Worm (Caenorhabditis elegans) whole organism, L2 larva: ENCODE results near the gene srx-12.

Source experiments
- ama-1 ChIP-seq: fragments of 150-350 bp; optimal IDR thresholded peaks from 2 replicates; lab custom pipeline; 2018; ENCODE audit warnings: inconsistent platforms
- blmp-1 ChIP-seq: sonication (generic microtip); optimal IDR thresholded peaks from 2 replicates; lab custom pipeline; 2017; ENCODE audit warnings: missing genetic modification characterization, mild to moderate bottlenecking, missing compliant biosample characterization, antibody characterized with exemption, moderate library complexity; ENCODE audit not compliant: insufficient read depth
- mab-5 ChIP-seq: fragments of 150-350 bp; optimal IDR thresholded peaks from 2 replicates; lab custom pipeline; 2014; ENCODE audit warnings: missing biosample characterization, missing genetic modification characterization
- nhr-12 ChIP-seq: fragments of 150-350 bp; optimal IDR thresholded peaks from 2 replicates; lab custom pipeline; 2014; ENCODE audit warnings: missing biosample characterization, missing genetic modification characterization
- nhr-25 ChIP-seq: fragments of 150-350 bp; sonication (generic microtip); optimal IDR thresholded peaks from 3 replicates; lab custom pipeline; 2014; ENCODE audit warnings: missing biosample characterization, missing genetic modification characterization
- ztf-11 ChIP-seq: sonication (generic microtip); optimal IDR thresholded peaks from 2 replicates; lab custom pipeline; 2017; ENCODE audit warnings: missing biosample characterization, missing genetic modification characterization

DNA sequence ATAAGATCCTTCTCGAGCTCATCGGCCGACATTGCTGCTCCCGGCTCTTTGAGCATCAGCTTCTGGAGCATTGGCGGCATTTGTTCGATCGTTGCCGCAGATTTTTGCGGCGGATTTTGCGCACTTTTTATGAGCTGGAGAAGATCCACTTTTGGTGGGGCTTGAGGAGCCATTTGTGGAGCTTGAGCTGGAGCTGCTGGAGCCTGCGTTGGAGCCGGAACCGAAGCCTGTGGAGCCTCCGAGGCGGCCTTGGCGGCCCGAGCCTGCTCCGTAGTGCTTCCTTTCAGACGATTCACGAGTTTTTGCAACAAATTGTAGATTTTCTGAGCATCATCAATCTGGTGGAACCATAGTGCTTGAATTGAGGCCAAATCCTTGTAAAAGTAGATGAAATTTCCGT is 8.2 kb downstream of the srx-12 start:
- no peak for TF ChIP-seq ztf-11 (tag; lab: Kevin White, UChicago)
- no peak for TF ChIP-seq mab-5 (tag; lab: Kevin White, UChicago)
- TF ChIP-seq nhr-25 (tag; lab: Kevin White, UChicago): no peak
- no peak for TF ChIP-seq blmp-1
- TF ChIP-seq nhr-12 (tag; lab: Kevin White, UChicago): no peak
- TF ChIP-seq ama-1 (lab: Kevin White, UChicago): no peak
